Worm (Caenorhabditis elegans) whole organism, young adult: ENCODE data around the gene Y22D7AL.6.

Source experiments
- B0336.3 ChIP-seq: fragments of 200-800 bp; sonication (Bioruptor generic); IDR thresholded peaks from 2 replicates; pipeline ENCODE4 v1.3.6; 2022; ENCODE audit warnings: missing genetic modification characterization, missing compliant biosample characterization
- F49E8.2 ChIP-seq: sonication (generic microtip); optimal IDR thresholded peaks from 3 replicates; lab custom pipeline; 2017; ENCODE audit warnings: missing genetic modification characterization, mild to moderate bottlenecking, missing compliant biosample characterization, antibody characterized with exemption, moderate library complexity; ENCODE audit not compliant: insufficient read depth
- K12H6.12 ChIP-seq: fragments of 200-800 bp; sonication (Bioruptor generic); optimal IDR thresholded peaks from 2 replicates; lab custom pipeline; 2018; ENCODE audit warnings: mild to moderate bottlenecking, missing genetic modification characterization, missing compliant biosample characterization
- Y67H2A.10 ChIP-seq: fragments of 200-800 bp; sonication (Bioruptor generic); conservative IDR thresholded peaks from 2 replicates; pipeline ENCODE4 v1.3.6; 2022; ENCODE audit warnings: missing genetic modification reagents, missing genetic modification characterization, missing compliant biosample characterization
- Y79H2A.3 ChIP-seq: fragments of 200-800 bp; sonication (Bioruptor generic); conservative IDR thresholded peaks from 2 replicates; pipeline ENCODE4 v1.3.6; 2022; ENCODE audit warnings: missing genetic modification reagents, missing genetic modification characterization, missing compliant biosample characterization
- athp-1 ChIP-seq: sonication (generic microtip); optimal IDR thresholded peaks from 2 replicates; lab custom pipeline; 2017; ENCODE audit warnings: mild to moderate bottlenecking, missing genetic modification characterization, missing compliant biosample characterization
- ccch-3 ChIP-seq: fragments of 200-800 bp; sonication (Bioruptor generic); optimal IDR thresholded peaks from 2 replicates; lab custom pipeline; 2018; ENCODE audit warnings: mild to moderate bottlenecking, missing genetic modification characterization, missing compliant biosample characterization
- ceh-40 ChIP-seq: fragments of 200-800 bp; sonication (Bioruptor generic); IDR thresholded peaks from 2 replicates; pipeline ENCODE4 v1.3.6; 2022; ENCODE audit warnings: missing genetic modification characterization, missing compliant biosample characterization
- ceh-79 ChIP-seq: sonication (generic microtip); optimal IDR thresholded peaks from 2 replicates; lab custom pipeline; 2017; ENCODE audit warnings: mild to moderate bottlenecking, missing genetic modification characterization, missing compliant biosample characterization
- chd-7 ChIP-seq: sonication (generic microtip); optimal IDR thresholded peaks from 2 replicates; lab custom pipeline; 2016; ENCODE audit warnings: mild to moderate bottlenecking, missing genetic modification characterization, moderate library complexity, missing compliant biosample characterization
- egrh-3 ChIP-seq: fragments of 200-800 bp; sonication (Bioruptor generic); IDR thresholded peaks from 2 replicates; pipeline ENCODE4 v1.3.6; 2022; ENCODE audit warnings: missing genetic modification reagents, missing genetic modification characterization, missing compliant biosample characterization
- hlh-12 ChIP-seq: sonication (generic microtip); optimal IDR thresholded peaks from 2 replicates; lab custom pipeline; 2016; ENCODE audit warnings: missing genetic modification characterization, missing compliant biosample characterization
- hmg-20 ChIP-seq: fragments of 200-800 bp; sonication (Bioruptor generic); IDR thresholded peaks from 2 replicates; pipeline ENCODE4 v1.3.6; 2022; ENCODE audit warnings: missing genetic modification reagents, missing genetic modification characterization, missing compliant biosample characterization
- let-526 ChIP-seq: fragments of 200-800 bp; sonication (Bioruptor generic); IDR thresholded peaks from 2 replicates; pipeline ENCODE4 v1.3.6; 2022; ENCODE audit warnings: missing genetic modification reagents, missing genetic modification characterization, missing compliant biosample characterization
- lin-35 ChIP-seq, 3 experiments: fragments of 150-350 bp in 2 of 3; sonication (generic microtip) in 1 of 3; optimal IDR thresholded peaks; 2 replicates each; lab custom pipeline; 2014 to 2018; ENCODE audit warnings: missing biosample characterization in 3 of 3, missing genetic modification characterization in 3 of 3, missing genetic modification reagents in 3 of 3
- madf-10 ChIP-seq: sonication (generic microtip); optimal IDR thresholded peaks from 2 replicates; lab custom pipeline; 2016; ENCODE audit warnings: mild to moderate bottlenecking, missing genetic modification characterization, missing compliant biosample characterization
- mel-28 ChIP-seq: sonication (generic microtip); optimal IDR thresholded peaks from 2 replicates; lab custom pipeline; 2016; ENCODE audit warnings: borderline replicate concordance, mild to moderate bottlenecking, missing genetic modification characterization, missing compliant biosample characterization
- mes-4 ChIP-seq: sonication (generic microtip); optimal IDR thresholded peaks from 2 replicates; lab custom pipeline; 2016; ENCODE audit warnings: missing genotype, missing genetic modification characterization, missing compliant biosample characterization
- nfyb-1 ChIP-seq: fragments of 200-800 bp; sonication (Bioruptor generic); IDR thresholded peaks from 2 replicates; pipeline ENCODE4 v1.3.6; 2022; ENCODE audit warnings: missing genetic modification reagents, missing genetic modification characterization, missing compliant biosample characterization
- nhr-27 ChIP-seq: fragments of 200-800 bp; sonication (Bioruptor generic); optimal IDR thresholded peaks from 2 replicates; lab custom pipeline; 2018; ENCODE audit warnings: mild to moderate bottlenecking, missing genetic modification characterization, moderate library complexity, missing compliant biosample characterization
- nhr-90 ChIP-seq: sonication (generic microtip); optimal IDR thresholded peaks from 2 replicates; lab custom pipeline; 2016; ENCODE audit warnings: missing genotype, mild to moderate bottlenecking, missing genetic modification characterization, missing compliant biosample characterization
- pbrm-1 ChIP-seq: fragments of 200-800 bp; sonication (Bioruptor generic); IDR thresholded peaks from 2 replicates; pipeline ENCODE4 v1.3.6; 2022; ENCODE audit warnings: missing genetic modification reagents, missing genetic modification characterization, missing compliant biosample characterization
- repo-1 ChIP-seq: sonication (generic microtip); optimal IDR thresholded peaks from 2 replicates; lab custom pipeline; 2017; ENCODE audit warnings: mild to moderate bottlenecking, missing genetic modification characterization, missing compliant biosample characterization
- sdz-38 ChIP-seq: sonication (generic microtip); optimal IDR thresholded peaks from 2 replicates; lab custom pipeline; 2016; ENCODE audit warnings: missing genotype, missing genetic modification characterization, missing compliant biosample characterization
- snpc-1.3 ChIP-seq: sonication (generic microtip); optimal IDR thresholded peaks from 2 replicates; lab custom pipeline; 2017; ENCODE audit warnings: missing genetic modification characterization, mild to moderate bottlenecking, missing compliant biosample characterization, antibody characterized with exemption, moderate library complexity, missing genotype, missing genetic modification reagents; ENCODE audit not compliant: insufficient read depth
- snpc-3.4 ChIP-seq: sonication (generic microtip); optimal IDR thresholded peaks from 2 replicates; lab custom pipeline; 2017; ENCODE audit warnings: missing genetic modification characterization, mild to moderate bottlenecking, missing compliant biosample characterization, antibody characterized with exemption, moderate library complexity, missing genotype, missing genetic modification reagents
- sptf-2 ChIP-seq: fragments of 200-800 bp; sonication (Bioruptor generic); optimal IDR thresholded peaks from 2 replicates; lab custom pipeline; 2018; ENCODE audit warnings: mild to moderate bottlenecking, missing genetic modification characterization, missing compliant biosample characterization
- tbp1 ChIP-seq: fragments of 200-800 bp; sonication (Bioruptor generic); optimal IDR thresholded peaks from 2 replicates; lab custom pipeline; 2018; ENCODE audit warnings: mild to moderate bottlenecking, missing genetic modification characterization, missing compliant biosample characterization
- tbx-9 ChIP-seq: sonication (generic microtip); optimal IDR thresholded peaks from 2 replicates; lab custom pipeline; 2016; ENCODE audit warnings: borderline replicate concordance, missing genetic modification characterization, inconsistent platforms, missing compliant biosample characterization
- xnd-1 ChIP-seq: sonication (generic microtip); optimal IDR thresholded peaks from 2 replicates; lab custom pipeline; 2016; ENCODE audit warnings: missing genotype, missing genetic modification reagents, missing genetic modification characterization, missing compliant biosample characterization
- zfh-2 ChIP-seq: fragments of 200-800 bp; sonication (Bioruptor generic); conservative IDR thresholded peaks from 2 replicates; pipeline ENCODE4 v1.3.6; 2022; ENCODE audit warnings: missing genetic modification reagents, missing genetic modification characterization, missing compliant biosample characterization
- ztf-25 ChIP-seq: fragments of 200-800 bp; sonication (Bioruptor generic); IDR thresholded peaks from 2 replicates; pipeline ENCODE4 v1.3.6; 2022; ENCODE audit warnings: missing genetic modification reagents, missing genetic modification characterization, missing compliant biosample characterization

Y22D7AL.6 gene

DNA sequence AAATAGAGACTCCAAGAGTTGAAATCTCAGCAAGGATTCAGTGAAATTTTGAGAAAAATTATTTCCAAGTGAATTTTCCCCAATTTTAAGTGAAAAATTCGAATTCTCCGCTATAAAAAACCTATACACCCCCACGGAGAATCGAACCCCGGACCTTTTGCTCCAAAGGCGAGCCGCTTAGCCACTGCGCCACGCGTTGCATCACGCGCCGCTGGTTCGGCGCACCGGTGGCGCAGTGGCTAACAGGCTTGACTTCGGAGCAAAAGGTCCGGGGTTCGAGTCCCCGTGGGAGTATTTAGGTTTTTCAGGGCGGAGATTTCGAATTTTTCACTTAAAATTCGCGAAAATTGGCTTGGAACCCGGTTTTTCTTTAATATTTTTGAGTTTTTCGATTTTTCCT is 29.1 kb upstream of the Y22D7AL.6 start:
- 0 out of 2 replicates have a peak, but pooled peaks have one; percentile 9 for TF ChIP-seq zfh-2 (GFP tag; lab: Robert Waterston, UW)
- TF ChIP-seq snpc-3.4 = no peak
- TF ChIP-seq egrh-3 (GFP tag; lab: Robert Waterston, UW) = peak; percentile 57; the same call in 1 of the 2 replicates
- TF ChIP-seq, all 124 proteins: peak for 2

- TF ChIP-seq repo-1 (tag; lab: Kevin White, UChicago) = no peak
- no peak for TF ChIP-seq F49E8.2
- TF ChIP-seq snpc-1.3 (tag; lab: Kevin White, UChicago) = no peak
- TF ChIP-seq lin-35 (GFP tag; optimal IDR thresholded peaks at IDR 0.05; lab: Kevin White, UChicago) = no peak
- no peak for TF ChIP-seq Y67H2A.10 (GFP tag; lab: Robert Waterston, UW)
- TF ChIP-seq mes-4 (tag; lab: Kevin White, UChicago) = no peak
- TF ChIP-seq chd-7 (tag; lab: Kevin White, UChicago) = no peak
- TF ChIP-seq K12H6.12 (tag; lab: Kevin White, UChicago) = no peak
- no peak for TF ChIP-seq pbrm-1 (GFP tag; lab: Robert Waterston, UW)
- no peak for TF ChIP-seq let-526
- no peak for TF ChIP-seq B0336.3 (GFP tag; lab: Robert Waterston, UW)
- no peak for TF ChIP-seq sptf-2
- no peak for TF ChIP-seq tbp1 (GFP tag; lab: Kevin White, UChicago)
- TF ChIP-seq madf-10 (tag; lab: Kevin White, UChicago) = no peak
Observed at ce11 chrIII:1576451-1576850, 28.3 kb upstream of the Y22D7AL.6 start, which contains the start of gene Y22D7AL.7. TSS of gene Y22D7AL.7 (plus strand) at chrIII:1576751.

- TF ChIP-seq nhr-27 = no peak
- no peak for TF ChIP-seq nfyb-1
- no peak for TF ChIP-seq hmg-20 (GFP tag; lab: Robert Waterston, UW)
- TF ChIP-seq ceh-79 (tag; lab: Kevin White, UChicago) = no peak
- TF ChIP-seq ceh-40 = no peak
Observed at ce11 chrIII:1578566-1578965, 26.2 kb upstream of the Y22D7AL.6 start.

- peak; percentile 54; the same call in 1 of the 2 replicates for TF ChIP-seq zfh-2 (GFP tag; lab: Robert Waterston, UW)
- no peak for TF ChIP-seq B0336.3 (GFP tag; lab: Robert Waterston, UW)
Observed at ce11 chrIII:1579001-1579400, 25.7 kb upstream of the Y22D7AL.6 start.

DNA sequence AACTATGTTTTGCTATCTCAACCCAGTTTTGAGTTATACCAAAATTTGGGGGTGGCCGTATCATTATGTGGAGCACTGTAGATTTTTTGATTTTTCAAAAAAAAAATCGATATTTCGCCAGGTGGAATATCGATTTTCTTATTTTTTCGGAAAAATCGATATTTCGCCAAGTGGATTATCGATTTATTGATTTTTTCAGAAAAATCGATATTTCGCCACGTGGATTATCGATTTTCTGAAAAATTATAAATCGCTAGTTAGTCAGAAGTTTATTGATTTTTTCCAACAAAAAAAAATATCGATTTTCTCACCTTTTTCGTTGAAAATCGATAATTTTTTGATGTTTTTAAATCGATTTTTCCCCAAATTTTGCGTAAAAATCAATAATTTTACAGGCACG is 24.6 kb upstream of the Y22D7AL.6 start:
- TF ChIP-seq tbx-9 (tag; lab: Kevin White, UChicago) = no peak
- no peak for TF ChIP-seq ceh-40
- TF ChIP-seq sdz-38 (tag; lab: Kevin White, UChicago) = no peak
- TF ChIP-seq athp-1 (tag; lab: Kevin White, UChicago) = no peak
- no peak for TF ChIP-seq mel-28 (tag; lab: Kevin White, UChicago)
- TF ChIP-seq nhr-90 = no peak
- TF ChIP-seq ceh-79 (tag; lab: Kevin White, UChicago) = no peak
- TF ChIP-seq xnd-1 (tag; lab: Kevin White, UChicago) = no peak
- no peak for TF ChIP-seq ccch-3
- TF ChIP-seq hlh-12 = no peak
- no peak for TF ChIP-seq ztf-25 (GFP tag; lab: Robert Waterston, UW)
- TF ChIP-seq Y79H2A.3 (GFP tag; lab: Robert Waterston, UW) = no peak
